Worm (Caenorhabditis elegans): ENCODE data around the gene srxa-19.

DNA sequence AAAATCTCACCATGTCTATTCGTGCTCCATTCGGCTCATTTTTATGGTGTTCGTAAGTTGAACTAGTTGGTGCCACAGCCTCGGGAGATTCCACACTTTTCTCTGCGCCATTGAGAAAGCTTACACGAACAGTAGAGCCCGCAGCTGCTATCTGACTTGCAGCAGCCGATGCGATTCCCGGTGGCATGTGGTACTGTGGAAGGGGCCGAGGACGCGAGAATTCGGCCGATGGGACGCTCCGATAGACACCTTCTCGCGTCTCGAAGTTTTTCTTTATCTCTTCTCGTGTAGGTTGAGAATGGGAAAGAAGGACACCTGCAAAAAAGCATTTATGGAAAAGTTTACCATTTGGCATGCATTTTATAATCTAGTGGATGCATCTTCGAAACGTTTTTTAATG, 10.7 kb upstream of the srxa-19 start:
- TF ChIP-seq lin-39 (tag; optimal IDR thresholded peaks at IDR 0.05) (no peak), pha-4 (tag; optimal IDR thresholded peaks at IDR 0.05) (no peak), snpc-4 (tag; optimal IDR thresholded peaks at IDR 0.05) (no peak), nhr-12 (tag; optimal IDR thresholded peaks at IDR 0.05) (no peak), ceh-28 (tag; optimal IDR thresholded peaks at IDR 0.05) (no peak), ZK546.5 (tag; optimal IDR thresholded peaks at IDR 0.05) (no peak), ama-1 (optimal IDR thresholded peaks at IDR 0.05) (no peak), fkh-10 (GFP tag; optimal IDR thresholded peaks at IDR 0.05) (no peak), nhr-28 (tag; optimal IDR thresholded peaks at IDR 0.05) (no peak), mdl-1 (tag; optimal IDR thresholded peaks at IDR 0.05) (no peak), nhr-237 (tag; optimal IDR thresholded peaks at IDR 0.05) (no peak), pqm-1 (tag; optimal IDR thresholded peaks at IDR 0.05) (no peak), nhr-23 (tag; optimal IDR thresholded peaks at IDR 0.05) (peak; percentile 23)

Measured in whole organism, L3 larva.